Worm (Caenorhabditis elegans): ENCODE results near the gene F01G4.6.

DNA sequence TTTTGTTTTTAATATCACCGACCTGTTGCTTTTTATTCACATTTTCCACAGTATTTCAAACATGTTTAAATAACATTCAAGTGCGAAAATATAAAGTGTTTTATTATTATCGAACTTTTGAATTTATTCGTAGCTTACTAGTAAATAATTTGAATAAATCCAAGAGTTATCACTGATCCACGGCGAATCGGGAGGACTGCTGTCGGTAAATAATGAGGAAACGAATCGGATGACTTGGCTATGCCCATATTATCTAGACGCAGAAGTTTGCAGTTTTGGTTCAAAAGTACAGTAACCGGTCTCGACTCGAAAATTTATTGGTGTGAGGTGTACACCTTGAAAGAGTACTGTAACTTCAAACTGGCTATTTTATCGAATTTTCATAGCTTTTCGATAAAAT lies 7.2 kb upstream of the F01G4.6 start:
- TF ChIP-seq ama-1 (optimal IDR thresholded peaks at IDR 0.05) (no peak), hmg-4 (GFP tag; optimal IDR thresholded peaks at IDR 0.05) (no peak), sea-1 (GFP tag; conservative IDR thresholded peaks at IDR 0.05) (no peak), hmbx-1 (tag; optimal IDR thresholded peaks at IDR 0.05) (no peak), tbx-11 (GFP tag; IDR thresholded peaks at IDR 0.05) (no peak), tbx-37 (GFP tag; conservative IDR thresholded peaks at IDR 0.05) (no peak), flt-1 (GFP tag; IDR thresholded peaks at IDR 0.05) (no peak), ceh-36 (tag; optimal IDR thresholded peaks at IDR 0.05) (no peak)

All from whole organism, early embryonic.